Fruit fly (Drosophila melanogaster) whole organism, adult: ENCODE measurements around the gene HLH3B.

Source experiments
- CG14711 ChIP-seq: fragments of 200-800 bp; sonication (Bioruptor generic); optimal IDR thresholded peaks from 2 replicates; lab custom pipeline; 2018; ENCODE audit warnings: missing biosample characterization, mild to moderate bottlenecking, missing genetic modification characterization, moderate library complexity
- Hr96 ChIP-seq: fragments of 200-800 bp; sonication (Bioruptor generic); optimal IDR thresholded peaks from 2 replicates; lab custom pipeline; 2016; ENCODE audit warnings: missing biosample characterization, missing genetic modification characterization
- bab1 ChIP-seq: fragments of 200-800 bp; sonication (Bioruptor generic); optimal IDR thresholded peaks from 3 replicates; lab custom pipeline; 2019; ENCODE audit warnings: missing biosample characterization, mild to moderate bottlenecking, missing genetic modification characterization, moderate library complexity
- cic ChIP-seq: fragments of 200-800 bp; sonication (Bioruptor generic); optimal IDR thresholded peaks from 2 replicates; lab custom pipeline; 2017; ENCODE audit warnings: missing biosample characterization, mild to moderate bottlenecking, missing genetic modification characterization, moderate library complexity

DNA sequence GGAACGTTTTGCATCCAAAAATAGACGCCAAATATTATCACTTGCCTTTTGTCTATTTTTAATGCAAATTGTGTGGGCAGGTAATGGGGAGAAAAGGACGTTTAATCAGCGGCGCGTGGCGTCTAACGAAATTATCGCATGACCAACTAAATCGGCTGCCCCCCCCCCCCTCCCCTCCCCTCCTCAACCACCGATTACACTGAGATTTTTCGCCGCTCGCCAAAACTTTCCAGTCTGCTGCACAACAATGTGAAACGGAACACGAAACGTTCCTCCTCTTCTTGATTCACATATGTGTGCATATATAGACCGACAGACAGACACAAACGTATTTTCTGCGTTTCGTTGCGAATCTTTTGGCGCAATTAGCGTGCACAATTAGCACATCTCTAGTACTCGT, 30.4 kb downstream of the HLH3B start:
- TF ChIP-seq cic (GFP tag; lab: Kevin White, UChicago) (no peak), bab1 (no peak), Hr96 (GFP tag; lab: Kevin White, UChicago) (no peak), CG14711 (tag; lab: Kevin White, UChicago) (no peak)
